Fruit fly (Drosophila melanogaster) Kc167 (cell line): ENCODE measurements around the gene MBD-like.

ENCODE experiments used
- h ChIP-seq: fragments of >200 bp; optimal IDR thresholded peaks from 3 replicates; lab custom pipeline; 2018; ENCODE audit warnings: missing external identifiers
- psq ChIP-seq: fragments of >200 bp; optimal IDR thresholded peaks from 2 replicates; lab custom pipeline; 2017; ENCODE audit warnings: missing external identifiers
- ttk ChIP-seq: sonication (Bioruptor generic); optimal IDR thresholded peaks from 2 replicates; lab custom pipeline; 2017; ENCODE audit warnings: missing external identifiers

DNA sequence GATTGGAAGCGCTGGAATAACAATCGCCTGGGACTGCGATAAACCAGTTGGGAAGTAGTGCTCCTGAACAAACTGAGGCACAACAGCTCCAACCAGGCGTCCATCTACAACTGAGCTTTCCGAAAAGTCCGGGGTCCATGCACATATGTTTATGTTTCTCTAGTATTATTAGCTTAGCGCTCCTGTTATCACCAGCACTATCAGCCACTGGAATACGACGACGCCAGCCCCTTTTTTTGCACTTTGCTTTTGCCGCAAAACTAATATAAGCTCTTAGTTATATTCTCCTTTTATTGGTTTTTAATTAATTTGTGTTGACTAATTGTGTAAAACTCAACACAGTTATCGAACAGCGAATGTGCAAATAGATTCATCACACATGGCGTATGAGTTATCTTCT lies 12.0 kb downstream of the MBD-like start, which contains the start of gene CG9396:
- TF ChIP-seq h (no peak), ttk (no peak), psq (lab: Kevin White, UChicago) (no peak)
